Worm (Caenorhabditis elegans) whole organism, L3 larva: ENCODE data around the gene nhx-2.

Experiments
- R02D3.7 ChIP-seq: fragments of 150-350 bp; optimal IDR thresholded peaks from 2 replicates; lab custom pipeline; 2014; ENCODE audit warnings: missing biosample characterization, missing genetic modification characterization
- ZK546.5 ChIP-seq: sonication (generic microtip); optimal IDR thresholded peaks from 2 replicates; lab custom pipeline; 2017; ENCODE audit warnings: missing biosample characterization, missing genetic modification characterization
- aly-2 ChIP-seq: fragments of 150-350 bp; optimal IDR thresholded peaks from 2 replicates; lab custom pipeline; 2014; ENCODE audit warnings: missing biosample characterization, missing genetic modification characterization
- ama-1 ChIP-seq: fragments of 150-350 bp; optimal IDR thresholded peaks from 2 replicates; lab custom pipeline; 2018
- ceh-28 ChIP-seq: fragments of 150-350 bp; optimal IDR thresholded peaks from 2 replicates; lab custom pipeline; 2014; ENCODE audit warnings: missing biosample characterization, missing genetic modification reagents, missing genetic modification characterization
- ceh-9 ChIP-seq: sonication (generic microtip); optimal IDR thresholded peaks from 2 replicates; lab custom pipeline; 2018; ENCODE audit warnings: missing biosample characterization, missing genetic modification characterization
- daf-12 ChIP-seq: fragments of 150-350 bp; optimal IDR thresholded peaks from 2 replicates; lab custom pipeline; 2014; ENCODE audit warnings: missing biosample characterization, missing genetic modification reagents, missing genetic modification characterization
- egl-27 ChIP-seq: sonication (generic microtip); optimal IDR thresholded peaks from 4 replicates; lab custom pipeline; 2017; ENCODE audit warnings: missing biosample characterization, missing genetic modification reagents, missing genetic modification characterization
- egl-5 ChIP-seq: fragments of 150-350 bp; optimal IDR thresholded peaks from 2 replicates; lab custom pipeline; 2017; ENCODE audit warnings: missing biosample characterization, missing genetic modification reagents, missing genetic modification characterization, inconsistent platforms
- elt-1 ChIP-seq: fragments of 150-350 bp; optimal IDR thresholded peaks from 2 replicates; lab custom pipeline; 2014; ENCODE audit warnings: missing biosample characterization, missing genetic modification characterization
- elt-2 ChIP-seq: sonication (generic microtip); optimal IDR thresholded peaks from 2 replicates; lab custom pipeline; 2016; ENCODE audit warnings: missing genetic modification reagents, mild to moderate bottlenecking, missing genetic modification characterization, missing compliant biosample characterization
- elt-3 ChIP-seq, 3 experiments: fragments of 150-350 bp in 1 of 3; sonication (generic microtip) in 2 of 3; optimal IDR thresholded peaks; 2 replicates in 2 of 3; 4 replicates in 1 of 3; lab custom pipeline; 2014 to 2017; ENCODE audit warnings: missing biosample characterization in 3 of 3, missing genetic modification characterization in 3 of 3
- eor-1 ChIP-seq, 2 experiments: fragments of 150-350 bp; optimal IDR thresholded peaks; 2 replicates each; lab custom pipeline; 2014 to 2018; ENCODE audit warnings: missing biosample characterization in 2 of 2, missing genetic modification characterization in 2 of 2
- fos-1 ChIP-seq: fragments of 150-350 bp; optimal IDR thresholded peaks from 2 replicates; lab custom pipeline; 2014; ENCODE audit warnings: missing biosample characterization, missing genetic modification characterization
- hmg-11 ChIP-seq: sonication (generic microtip); optimal IDR thresholded peaks from 2 replicates; lab custom pipeline; 2016; ENCODE audit warnings: missing genetic modification characterization, missing compliant biosample characterization
- jun-1 ChIP-seq: fragments of 150-350 bp; optimal IDR thresholded peaks from 2 replicates; lab custom pipeline; 2014; ENCODE audit warnings: missing biosample characterization, missing genetic modification reagents, missing genetic modification characterization
- lin-15B ChIP-seq: fragments of 150-350 bp; optimal IDR thresholded peaks from 2 replicates; lab custom pipeline; 2014; ENCODE audit warnings: missing biosample characterization, missing genetic modification characterization
- lin-39 ChIP-seq: fragments of 150-350 bp; optimal IDR thresholded peaks from 2 replicates; lab custom pipeline; 2018; ENCODE audit warnings: missing biosample characterization, missing genetic modification reagents, missing genetic modification characterization
- lsy-12 ChIP-seq: sonication (generic microtip); optimal IDR thresholded peaks from 2 replicates; lab custom pipeline; 2016; ENCODE audit warnings: mild to moderate bottlenecking, missing genetic modification characterization, missing compliant biosample characterization
- mdl-1 ChIP-seq: fragments of 150-350 bp; optimal IDR thresholded peaks from 2 replicates; lab custom pipeline; 2014; ENCODE audit warnings: missing biosample characterization, missing genetic modification characterization
- mml-1 ChIP-seq: fragments of 150-350 bp; sonication (generic microtip); optimal IDR thresholded peaks from 3 replicates; lab custom pipeline; 2014; ENCODE audit warnings: missing biosample characterization, missing genetic modification characterization
- nfya-1 ChIP-seq: sonication (generic microtip); optimal IDR thresholded peaks from 2 replicates; lab custom pipeline; 2017; ENCODE audit warnings: missing genetic modification characterization, mild to moderate bottlenecking, missing compliant biosample characterization, antibody characterized with exemption, moderate library complexity; ENCODE audit not compliant: insufficient read depth
- nhr-12 ChIP-seq: fragments of 150-350 bp; optimal IDR thresholded peaks from 2 replicates; lab custom pipeline; 2014; ENCODE audit warnings: missing biosample characterization, missing genetic modification characterization
- nhr-23 ChIP-seq: fragments of 150-350 bp; optimal IDR thresholded peaks from 2 replicates; lab custom pipeline; 2014; ENCODE audit warnings: missing biosample characterization, missing genetic modification reagents, missing genetic modification characterization
- nhr-237 ChIP-seq: fragments of 150-350 bp; optimal IDR thresholded peaks from 2 replicates; lab custom pipeline; 2014; ENCODE audit warnings: missing biosample characterization, missing genetic modification characterization
- nhr-28 ChIP-seq: fragments of 150-350 bp; optimal IDR thresholded peaks from 2 replicates; lab custom pipeline; 2014; ENCODE audit warnings: missing biosample characterization, missing genetic modification characterization
- nhr-43 ChIP-seq: sonication (generic microtip); optimal IDR thresholded peaks from 2 replicates; lab custom pipeline; 2016; ENCODE audit warnings: mild to moderate bottlenecking, missing genetic modification characterization, missing compliant biosample characterization; ENCODE audit not compliant: poor library complexity, severe bottlenecking
- nhr-67 ChIP-seq: fragments of 150-350 bp; optimal IDR thresholded peaks from 2 replicates; lab custom pipeline; 2014; ENCODE audit warnings: missing biosample characterization, missing genetic modification characterization
- nhr-77 ChIP-seq: fragments of 150-350 bp; optimal IDR thresholded peaks from 2 replicates; lab custom pipeline; 2014; ENCODE audit warnings: missing biosample characterization, missing genetic modification characterization
- pha-4 ChIP-seq: fragments of 150-350 bp; optimal IDR thresholded peaks from 2 replicates; lab custom pipeline; 2014; ENCODE audit warnings: missing biosample characterization, missing genetic modification reagents, missing genetic modification characterization
- pqm-1 ChIP-seq: fragments of 150-350 bp; optimal IDR thresholded peaks from 2 replicates; lab custom pipeline; 2017; ENCODE audit warnings: missing biosample characterization, missing genetic modification characterization, inconsistent platforms
- sea-2 ChIP-seq: fragments of 150-350 bp; sonication (generic microtip); optimal IDR thresholded peaks from 4 replicates; lab custom pipeline; 2014; ENCODE audit warnings: missing biosample characterization, missing genetic modification reagents, missing genetic modification characterization
- skn-1 ChIP-seq: fragments of 150-350 bp; optimal IDR thresholded peaks from 2 replicates; lab custom pipeline; 2014; ENCODE audit warnings: missing biosample characterization, missing genetic modification characterization
- snpc-4 ChIP-seq: fragments of 150-350 bp; optimal IDR thresholded peaks from 2 replicates; lab custom pipeline; 2014; ENCODE audit warnings: missing biosample characterization, missing genetic modification characterization
- tbx-2 ChIP-seq: sonication (generic microtip); optimal IDR thresholded peaks from 2 replicates; lab custom pipeline; 2016; ENCODE audit warnings: mild to moderate bottlenecking, missing genetic modification characterization, missing compliant biosample characterization
- zag-1 ChIP-seq: fragments of 150-350 bp; optimal IDR thresholded peaks from 2 replicates; lab custom pipeline; 2014; ENCODE audit warnings: missing biosample characterization, missing genetic modification characterization
- ztf-11 ChIP-seq: fragments of 150-350 bp; optimal IDR thresholded peaks from 2 replicates; lab custom pipeline; 2014; ENCODE audit warnings: missing biosample characterization, missing genetic modification characterization
- ztf-4 ChIP-seq: fragments of 150-350 bp; optimal IDR thresholded peaks from 2 replicates; lab custom pipeline; 2014; ENCODE audit warnings: missing biosample characterization, missing genetic modification characterization

The nhx-2 gene

ce11 chrII:7694745-7695144 is 988 bp upstream of the nhx-2 start:
- peak; percentile 85 for TF ChIP-seq elt-2 (tag; lab: Kevin White, UChicago)
- no peak for TF ChIP-seq lin-39 (tag; lab: Kevin White, UChicago)
- TF ChIP-seq pqm-1 (tag; lab: Kevin White, UChicago): peak; percentile 66
- peak; percentile 31 for TF ChIP-seq jun-1

ce11 chrII:7690384-7690783 is 3.4 kb downstream of the nhx-2 start, which contains the start of gene pid-1:
Gene pid-1 (minus strand): TSS chrII:7690556.
- no peak for TF ChIP-seq nhr-77 (tag; lab: Kevin White, UChicago)
- no peak for TF ChIP-seq daf-12 (tag; lab: Kevin White, UChicago)
- TF ChIP-seq ceh-28 (tag; lab: Kevin White, UChicago): no peak
- no peak for TF ChIP-seq nhr-67 (tag; lab: Kevin White, UChicago)
- TF ChIP-seq jun-1: no peak
- TF ChIP-seq tbx-2 (tag; lab: Kevin White, UChicago): no peak
- no peak for TF ChIP-seq ceh-9 (tag; lab: Kevin White, UChicago)
- no peak for TF ChIP-seq elt-3 (tag; optimal IDR thresholded peaks at IDR 0.05; lab: Kevin White, UChicago)
- no peak for TF ChIP-seq skn-1
- TF ChIP-seq elt-1 (tag; lab: Kevin White, UChicago): no peak
- TF ChIP-seq nhr-237 (tag; lab: Kevin White, UChicago): no peak
- no peak for TF ChIP-seq ZK546.5
- no peak for TF ChIP-seq elt-2 (tag; lab: Kevin White, UChicago)
- TF ChIP-seq nfya-1: no peak

- TF ChIP-seq zag-1 (tag; lab: Kevin White, UChicago): no peak
- TF ChIP-seq ceh-28 (tag; lab: Kevin White, UChicago): peak; percentile 29
- peak; percentile 18 for TF ChIP-seq nhr-43 (tag; lab: Kevin White, UChicago)
- no peak for TF ChIP-seq lin-15B (tag; lab: Kevin White, UChicago)
- TF ChIP-seq nhr-23 (tag; lab: Kevin White, UChicago): no peak
Observed at ce11 chrII:7684589-7684988, 9.2 kb downstream of the nhx-2 start, which contains the start of gene F18A1.1. Gene F18A1.1 (plus strand): TSS chrII:7684889.

- TF ChIP-seq ztf-11 (tag; lab: Kevin White, UChicago) (no peak), jun-1 (no peak), lin-39 (tag; lab: Kevin White, UChicago) (no peak), elt-1 (tag; lab: Kevin White, UChicago) (no peak), ama-1 (no peak), lsy-12 (tag; lab: Kevin White, UChicago) (no peak), pha-4 (tag; lab: Kevin White, UChicago) (no peak), elt-3 (tag; optimal IDR thresholded peaks at IDR 0.05; lab: Kevin White, UChicago) (no peak), nhr-77 (tag; lab: Kevin White, UChicago) (no peak), nhr-28 (tag; lab: Kevin White, UChicago) (no peak), egl-5 (tag; lab: Kevin White, UChicago) (no peak), hmg-11 (tag; lab: Kevin White, UChicago) (no peak), elt-2 (tag; lab: Kevin White, UChicago) (no peak), sea-2 (GFP tag; lab: Kevin White, UChicago) (no peak), fos-1 (tag; lab: Kevin White, UChicago) (no peak), eor-1 (tag; optimal IDR thresholded peaks at IDR 0.05; lab: Kevin White, UChicago) (no peak), snpc-4 (tag; lab: Kevin White, UChicago) (no peak), aly-2 (no peak), zag-1 (tag; lab: Kevin White, UChicago) (no peak)
Observed at ce11 chrII:7682488-7682887, 11.3 kb downstream of the nhx-2 start.

ce11 chrII:7681898-7682297 is 11.9 kb downstream of the nhx-2 start, which contains the start of gene lin-26:
Gene lin-26 (plus strand): TSS chrII:7682198.
- TF ChIP-seq nhr-28 (tag; lab: Kevin White, UChicago) (no peak), zag-1 (tag; lab: Kevin White, UChicago) (no peak), egl-27 (no peak), daf-12 (tag; lab: Kevin White, UChicago) (no peak), snpc-4 (tag; lab: Kevin White, UChicago) (no peak), ztf-4 (tag; lab: Kevin White, UChicago) (no peak), lsy-12 (tag; lab: Kevin White, UChicago) (no peak), nhr-12 (no peak), nhr-77 (tag; lab: Kevin White, UChicago) (no peak), tbx-2 (tag; lab: Kevin White, UChicago) (no peak), nfya-1 (no peak), aly-2 (no peak), mml-1 (tag; lab: Kevin White, UChicago) (no peak), hmg-11 (tag; lab: Kevin White, UChicago) (no peak), elt-1 (tag; lab: Kevin White, UChicago) (no peak), R02D3.7 (tag; lab: Kevin White, UChicago) (no peak), jun-1 (no peak), elt-3 (tag; optimal IDR thresholded peaks at IDR 0.05; lab: Kevin White, UChicago) (no peak), mdl-1 (no peak)
